Fruit fly (Drosophila melanogaster) whole organism, embryonic: Measurements from ENCODE around the gene Eip75B.

Source experiments
- CG10267 ChIP-seq: fragments of 200-800 bp; sonication (Bioruptor generic); optimal IDR thresholded peaks from 2 replicates; lab custom pipeline; 2018; ENCODE audit warnings: missing biosample characterization, mild to moderate bottlenecking, missing genetic modification characterization, moderate library complexity
- CG10274 ChIP-seq: fragments of 200-800 bp; sonication (Bioruptor generic); optimal IDR thresholded peaks from 3 replicates; lab custom pipeline; 2017; ENCODE audit warnings: missing biosample characterization, mild to moderate bottlenecking, missing genetic modification characterization
- CG11695 ChIP-seq: fragments of 200-800 bp; sonication (Bioruptor generic); IDR thresholded peaks from 3 replicates; pipeline ENCODE4 v1.3.6; 2022; ENCODE audit warnings: missing biosample characterization, missing genetic modification characterization
- CG13424 ChIP-seq: fragments of 200-800 bp; sonication (Bioruptor generic); optimal IDR thresholded peaks from 2 replicates; lab custom pipeline; 2019; ENCODE audit warnings: missing biosample characterization, mild to moderate bottlenecking, missing genetic modification characterization, moderate library complexity
- CG14050 ChIP-seq: fragments of 200-800 bp; sonication (Bioruptor generic); IDR thresholded peaks from 3 replicates; pipeline ENCODE4 v1.3.6; 2022; ENCODE audit warnings: missing biosample characterization, missing genetic modification characterization
- CG17186 ChIP-seq: fragments of 200-800 bp; sonication (Bioruptor generic); optimal IDR thresholded peaks from 3 replicates; lab custom pipeline; 2017; ENCODE audit warnings: missing biosample characterization, missing genetic modification reagents, missing genetic modification characterization
- CG18476 ChIP-seq: fragments of 200-800 bp; sonication (Bioruptor generic); optimal IDR thresholded peaks from 2 replicates; lab custom pipeline; 2016; ENCODE audit warnings: missing biosample characterization, mild to moderate bottlenecking, missing genetic modification characterization
- CG18599 ChIP-seq: fragments of 200-800 bp; sonication (Bioruptor generic); optimal IDR thresholded peaks from 3 replicates; lab custom pipeline; 2017; ENCODE audit warnings: missing biosample characterization, missing genetic modification characterization, mild to moderate bottlenecking, moderate library complexity, missing genetic modification reagents
- CG32532 ChIP-seq: fragments of 200-800 bp; sonication (Bioruptor generic); IDR thresholded peaks from 2 replicates; pipeline ENCODE4 v1.3.6; 2022; ENCODE audit warnings: missing biosample characterization, missing genetic modification characterization
- CG4617 ChIP-seq: fragments of 200-800 bp; sonication (Bioruptor generic); optimal IDR thresholded peaks from 3 replicates; lab custom pipeline; 2016; ENCODE audit warnings: missing biosample characterization, missing genetic modification characterization, borderline replicate concordance
- CG6765 ChIP-seq: fragments of 200-800 bp; sonication (Bioruptor generic); optimal IDR thresholded peaks from 3 replicates; lab custom pipeline; 2017; ENCODE audit warnings: missing biosample characterization, mild to moderate bottlenecking, missing genetic modification characterization
- CG6813 ChIP-seq: fragments of 200-800 bp; sonication (Bioruptor generic); optimal IDR thresholded peaks from 2 replicates; lab custom pipeline; 2017; ENCODE audit warnings: missing biosample characterization, missing genetic modification characterization, mild to moderate bottlenecking, moderate library complexity, missing genetic modification reagents
- CG8359 ChIP-seq: fragments of 200-800 bp; sonication (Bioruptor generic); optimal IDR thresholded peaks from 2 replicates; lab custom pipeline; 2017; ENCODE audit warnings: missing biosample characterization, mild to moderate bottlenecking, missing genetic modification characterization, borderline replicate concordance
- CG8944 ChIP-seq: fragments of 200-800 bp; sonication (Bioruptor generic); optimal IDR thresholded peaks from 3 replicates; lab custom pipeline; 2016; ENCODE audit warnings: missing biosample characterization, missing genetic modification characterization
- CG9609 ChIP-seq: fragments of 200-800 bp; sonication (Bioruptor generic); optimal IDR thresholded peaks from 3 replicates; lab custom pipeline; 2016; ENCODE audit warnings: missing biosample characterization, missing genetic modification characterization
- ERR ChIP-seq: fragments of 200-800 bp; sonication (Bioruptor generic); optimal IDR thresholded peaks from 2 replicates; lab custom pipeline; 2016; ENCODE audit warnings: missing biosample characterization, missing genetic modification characterization
- Ets65A ChIP-seq: fragments of 200-800 bp; sonication (Bioruptor generic); peaks from one replicate; lab custom pipeline; 2016; ENCODE audit warnings: missing biosample characterization, missing genetic modification characterization
- Hand ChIP-seq: fragments of 200-800 bp; sonication (Bioruptor generic); optimal IDR thresholded peaks from 2 replicates; lab custom pipeline; 2017; ENCODE audit warnings: mild to moderate bottlenecking, missing biosample characterization, missing genetic modification reagents, missing genetic modification characterization
- MBD-R2 ChIP-seq: fragments of 200-800 bp; sonication (Bioruptor generic); IDR thresholded peaks from 2 replicates; pipeline ENCODE4 v1.3.6; 2022; ENCODE audit warnings: missing biosample characterization, missing genetic modification characterization
- MESR4 ChIP-seq: fragments of 200-800 bp; sonication (Bioruptor generic); optimal IDR thresholded peaks from 2 replicates; lab custom pipeline; 2018; ENCODE audit warnings: missing biosample characterization, mild to moderate bottlenecking, missing genetic modification characterization, moderate library complexity
- Max ChIP-seq: fragments of 200-800 bp; sonication (Bioruptor generic); optimal IDR thresholded peaks from 2 replicates; lab custom pipeline; 2016; ENCODE audit warnings: missing biosample characterization, mild to moderate bottlenecking, missing genetic modification characterization
- Med ChIP-seq: fragments of 200-800 bp; sonication (Bioruptor generic); peaks from one replicate; lab custom pipeline; 2016; ENCODE audit warnings: missing biosample characterization, missing genetic modification characterization, mild to moderate bottlenecking, inconsistent platforms, moderate library complexity
- NK7.1 ChIP-seq: fragments of 200-800 bp; sonication (Bioruptor generic); optimal IDR thresholded peaks from 3 replicates; lab custom pipeline; 2016; ENCODE audit warnings: missing biosample characterization, missing genetic modification characterization
- Ptx1 ChIP-seq: fragments of 200-800 bp; sonication (Bioruptor generic); IDR thresholded peaks from 2 replicates; pipeline ENCODE4 v1.3.6; 2022; ENCODE audit warnings: missing biosample characterization, missing genetic modification characterization
- Rfx ChIP-seq: fragments of 200-800 bp; sonication (Bioruptor generic); IDR thresholded peaks from 2 replicates; pipeline ENCODE4 v1.3.6; 2022; ENCODE audit warnings: missing biosample characterization, missing genetic modification characterization
- Sox100B ChIP-seq: fragments of 200-800 bp; sonication (Bioruptor generic); optimal IDR thresholded peaks from 3 replicates; lab custom pipeline; 2018; ENCODE audit warnings: missing biosample characterization, mild to moderate bottlenecking, missing genetic modification characterization
- Xbp1 ChIP-seq: fragments of 200-800 bp; sonication (Bioruptor generic); optimal IDR thresholded peaks from 3 replicates; lab custom pipeline; 2016; ENCODE audit warnings: missing biosample characterization, mild to moderate bottlenecking, missing genetic modification characterization
- ase ChIP-seq: fragments of 200-800 bp; sonication (Bioruptor generic); IDR thresholded peaks from 3 replicates; pipeline ENCODE4 v1.3.6; 2022; ENCODE audit warnings: missing biosample characterization, missing genetic modification characterization
- chinmo ChIP-seq: fragments of 200-800 bp; sonication (Bioruptor generic); IDR thresholded peaks from 4 replicates; pipeline ENCODE4 v1.3.6; 2022; ENCODE audit warnings: missing biosample characterization, missing genetic modification characterization; ENCODE audit not compliant: partially characterized antibody
- dysf ChIP-seq: fragments of 200-800 bp; sonication (Bioruptor generic); IDR thresholded peaks from 3 replicates; pipeline ENCODE4 v1.3.6; 2022; ENCODE audit warnings: missing biosample characterization, missing genetic modification characterization
- fd64A ChIP-seq: fragments of 200-800 bp; sonication (Bioruptor generic); optimal IDR thresholded peaks from 3 replicates; lab custom pipeline; 2018; ENCODE audit warnings: missing biosample characterization, mild to moderate bottlenecking, missing genetic modification characterization
- ftz-f1 ChIP-seq: fragments of 200-800 bp; sonication (Bioruptor generic); optimal IDR thresholded peaks from 2 replicates; lab custom pipeline; 2016; ENCODE audit warnings: missing biosample characterization, missing genetic modification characterization
- gsb ChIP-seq: fragments of 200-800 bp; sonication (Bioruptor generic); IDR thresholded peaks from 2 replicates; pipeline ENCODE4 v1.3.6; 2022; ENCODE audit warnings: missing biosample characterization, missing genetic modification characterization
- hkb ChIP-seq, 2 experiments: fragments of 200-800 bp in 1 of 2; fragments of >200 bp in 1 of 2; sonication (Bioruptor generic) in 1 of 2; IDR thresholded peaks in 1 of 2; optimal IDR thresholded peaks in 1 of 2; 2 replicates each; pipeline versions ENCODE4 v1.3.6 to Lab custom; 2017 to 2022; ENCODE audit warnings: missing biosample characterization in 1 of 2, missing genetic modification characterization in 1 of 2
- jigr1 ChIP-seq: fragments of 200-800 bp; sonication (Bioruptor generic); IDR thresholded peaks from 3 replicates; pipeline ENCODE4 v1.3.6; 2022; ENCODE audit warnings: missing biosample characterization, missing genetic modification characterization
- onecut ChIP-seq: fragments of 200-800 bp; sonication (Bioruptor generic); IDR thresholded peaks from 2 replicates; pipeline ENCODE4 v1.3.6; 2022; ENCODE audit warnings: missing biosample characterization, missing genetic modification characterization
- phol ChIP-seq: fragments of 200-800 bp; sonication (Bioruptor generic); optimal IDR thresholded peaks from 3 replicates; lab custom pipeline; 2018; ENCODE audit warnings: missing biosample characterization, mild to moderate bottlenecking, missing genetic modification characterization, moderate library complexity
- row ChIP-seq: fragments of 200-800 bp; sonication (Bioruptor generic); IDR thresholded peaks from 3 replicates; pipeline ENCODE4 v1.3.6; 2022; ENCODE audit warnings: missing biosample characterization, missing genetic modification characterization
- schlank ChIP-seq: fragments of 200-800 bp; sonication (Bioruptor generic); optimal IDR thresholded peaks from 2 replicates; lab custom pipeline; 2018; ENCODE audit warnings: missing biosample characterization, mild to moderate bottlenecking, missing genetic modification characterization
- slbo ChIP-seq: fragments of 200-800 bp; sonication (Bioruptor generic); IDR thresholded peaks from 2 replicates; pipeline ENCODE4 v1.3.6; 2022; ENCODE audit warnings: missing biosample characterization, missing genetic modification characterization
- so ChIP-seq: fragments of 200-800 bp; sonication (Bioruptor generic); IDR thresholded peaks from 3 replicates; pipeline ENCODE4 v1.3.6; 2022; ENCODE audit warnings: missing biosample characterization, missing genetic modification characterization
- usp ChIP-seq: fragments of >200 bp; optimal IDR thresholded peaks from 2 replicates; lab custom pipeline; 2017; ENCODE audit warnings: missing biosample characterization, missing genetic modification characterization
- wek ChIP-seq: fragments of 200-800 bp; sonication (Bioruptor generic); optimal IDR thresholded peaks from 3 replicates; lab custom pipeline; 2018; ENCODE audit warnings: missing biosample characterization, mild to moderate bottlenecking, missing genetic modification characterization, moderate library complexity

Eip75B gene

dm6 chr3L:17929697-17930581 is 134.6 kb downstream of the Eip75B start (continued):
- TF ChIP-seq onecut (no peak), MBD-R2 (GFP tag; lab: Robert Waterston, UW) (no peak), ftz-f1 (GFP tag; lab: Kevin White, UChicago) (peak; percentile 95), CG17186 (GFP tag; lab: Kevin White, UChicago) (no peak), schlank (tag; lab: Kevin White, UChicago) (no peak), CG8944 (GFP tag; lab: Kevin White, UChicago) (no peak), CG18599 (GFP tag; lab: Kevin White, UChicago) (peak; percentile 21), MESR4 (GFP tag; lab: Kevin White, UChicago) (no peak), CG10274 (no peak), ase (no peak), wek (no peak), CG10267 (tag; lab: Kevin White, UChicago) (no peak), CG4617 (GFP tag; lab: Kevin White, UChicago) (no peak), chinmo (GFP tag; lab: Robert Waterston, UW) (0 out of 4 replicates have a peak, but pooled peaks have one; percentile 36), Rfx (GFP tag; lab: Robert Waterston, UW) (peak; percentile 49; the same call in 1 of the 2 replicates), CG18476 (no peak), Xbp1 (GFP tag; lab: Kevin White, UChicago) (no peak), CG6813 (GFP tag; lab: Kevin White, UChicago) (no peak), hkb (optimal IDR thresholded peaks at IDR 0.05; lab: Kevin White, UChicago) (no peak), hkb (GFP tag; IDR thresholded peaks at IDR 0.05; lab: Robert Waterston, UW) (no peak), fd64A (no peak), CG6765 (GFP tag; lab: Kevin White, UChicago) (no peak), phol (tag; lab: Kevin White, UChicago) (no peak), so (no peak), gsb (GFP tag; lab: Robert Waterston, UW) (no peak), Ptx1 (no peak), NK7.1 (GFP tag; lab: Kevin White, UChicago) (no peak), row (GFP tag; lab: Robert Waterston, UW) (no peak), CG8359 (GFP tag; lab: Kevin White, UChicago) (no peak), CG11695 (no peak), Max (GFP tag; lab: Kevin White, UChicago) (no peak), CG14050 (GFP tag; lab: Robert Waterston, UW) (no peak), CG9609 (GFP tag; lab: Kevin White, UChicago) (no peak), usp (GFP tag; lab: Kevin White, UChicago) (no peak)

DNA sequence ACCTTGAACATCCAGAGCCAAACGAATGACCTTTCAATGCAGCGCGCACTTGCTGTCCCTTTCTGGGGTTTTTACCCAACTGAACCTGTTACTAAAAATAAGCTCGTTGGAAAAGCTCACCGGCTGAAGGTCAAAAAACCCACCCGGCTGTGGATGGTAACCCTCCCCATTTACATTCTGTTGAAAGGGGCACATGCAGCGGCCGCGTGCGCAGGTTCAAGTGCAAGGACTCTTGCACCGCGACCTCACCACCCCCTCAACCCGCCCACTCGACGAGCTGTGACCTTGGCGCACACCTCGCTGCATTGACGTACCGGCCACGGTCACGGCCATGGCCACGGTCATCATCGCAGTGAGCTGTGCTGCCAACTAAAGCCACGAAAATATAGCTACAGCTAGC is 136.4 kb downstream of the Eip75B start:
- no peak for TF ChIP-seq Sox100B
- peak; percentile 74 for TF ChIP-seq Ets65A
- TF ChIP-seq Hand (GFP tag; lab: Kevin White, UChicago): no peak
- no peak for TF ChIP-seq slbo (GFP tag; lab: Robert Waterston, UW)
- TF ChIP-seq jigr1 (GFP tag; lab: Robert Waterston, UW): no peak
- peak; percentile 69 for TF ChIP-seq ftz-f1 (GFP tag; lab: Kevin White, UChicago)
- TF ChIP-seq Med (GFP tag; lab: Kevin White, UChicago): peak; percentile 20
- no peak for TF ChIP-seq CG9609 (GFP tag; lab: Kevin White, UChicago)
- 0 out of 4 replicates have a peak, but pooled peaks have one; percentile 18 for TF ChIP-seq chinmo (GFP tag; lab: Robert Waterston, UW)
- TF ChIP-seq dysf (GFP tag; lab: Robert Waterston, UW): 0 out of 3 replicates have a peak, but pooled peaks have one; percentile 18
- TF ChIP-seq CG32532 (GFP tag; lab: Robert Waterston, UW): no peak
- no peak for TF ChIP-seq ERR (GFP tag; lab: Kevin White, UChicago)
- TF ChIP-seq CG13424 (tag; lab: Kevin White, UChicago): no peak
